Fruit fly (Drosophila melanogaster) whole organism, embryonic: ENCODE measurements around the gene CG6216.

Experiments
- Ada2b ChIP-seq: fragments of 200-800 bp; sonication (Bioruptor generic); IDR thresholded peaks from 2 replicates; pipeline ENCODE4 v1.3.6; 2022; ENCODE audit warnings: missing biosample characterization, missing genetic modification characterization
- Bgb ChIP-seq: fragments of 200-800 bp; sonication (Bioruptor generic); IDR thresholded peaks from 2 replicates; pipeline ENCODE4 v1.3.6; 2022; ENCODE audit warnings: missing biosample characterization, missing genetic modification characterization; ENCODE audit not compliant: partially characterized antibody
- CG10321 ChIP-seq: fragments of 200-800 bp; sonication (Bioruptor generic); IDR thresholded peaks from 2 replicates; pipeline ENCODE4 v1.3.6; 2022; ENCODE audit warnings: missing biosample characterization, missing genetic modification characterization
- CG11696 ChIP-seq: fragments of 200-800 bp; sonication (Bioruptor generic); IDR thresholded peaks from 2 replicates; pipeline ENCODE4 v1.3.6; 2022; ENCODE audit warnings: missing biosample characterization, missing genetic modification characterization
- CG12659 ChIP-seq: fragments of 200-800 bp; sonication (Bioruptor generic); optimal IDR thresholded peaks from 3 replicates; lab custom pipeline; 2017; ENCODE audit warnings: mild to moderate bottlenecking, missing biosample characterization, missing genetic modification reagents, missing genetic modification characterization
- CG13123 ChIP-seq: fragments of 200-800 bp; sonication (Bioruptor generic); optimal IDR thresholded peaks from 2 replicates; lab custom pipeline; 2016; ENCODE audit warnings: missing biosample characterization, missing genetic modification characterization
- CG14050 ChIP-seq: fragments of 200-800 bp; sonication (Bioruptor generic); IDR thresholded peaks from 3 replicates; pipeline ENCODE4 v1.3.6; 2022; ENCODE audit warnings: missing biosample characterization, missing genetic modification characterization
- CG16779 ChIP-seq: fragments of 200-800 bp; sonication (Bioruptor generic); IDR thresholded peaks from 2 replicates; pipeline ENCODE4 v1.3.6; 2022; ENCODE audit warnings: missing biosample characterization, missing genetic modification characterization
- CG18619 ChIP-seq: fragments of 200-800 bp; sonication (Bioruptor generic); optimal IDR thresholded peaks from 3 replicates; lab custom pipeline; 2017; ENCODE audit warnings: missing biosample characterization, mild to moderate bottlenecking, missing genetic modification characterization
- CG2116 ChIP-seq: fragments of 200-800 bp; sonication (Bioruptor generic); optimal IDR thresholded peaks from 3 replicates; lab custom pipeline; 2018; ENCODE audit warnings: missing biosample characterization, mild to moderate bottlenecking, missing genetic modification characterization
- CG2678 ChIP-seq: fragments of 200-800 bp; sonication (Bioruptor generic); optimal IDR thresholded peaks from 3 replicates; lab custom pipeline; 2019; ENCODE audit warnings: missing biosample characterization, mild to moderate bottlenecking, missing genetic modification characterization, moderate library complexity
- CG3838 ChIP-seq: fragments of 200-800 bp; sonication (Bioruptor generic); optimal IDR thresholded peaks from 3 replicates; lab custom pipeline; 2016; ENCODE audit warnings: missing biosample characterization, missing genetic modification characterization
- CG42726 ChIP-seq: fragments of 200-800 bp; sonication (Bioruptor generic); IDR thresholded peaks from 2 replicates; pipeline ENCODE4 v1.3.6; 2022; ENCODE audit warnings: missing biosample characterization, missing genetic modification characterization; ENCODE audit not compliant: partially characterized antibody
- CG4328 ChIP-seq: fragments of 200-800 bp; sonication (Bioruptor generic); optimal IDR thresholded peaks from 3 replicates; lab custom pipeline; 2017; ENCODE audit warnings: missing biosample characterization, missing genetic modification reagents, missing genetic modification characterization
- CG4424 ChIP-seq: fragments of 200-800 bp; sonication (Bioruptor generic); optimal IDR thresholded peaks from 3 replicates; lab custom pipeline; 2016; ENCODE audit warnings: missing biosample characterization, missing genetic modification characterization
- CG5953 ChIP-seq: fragments of 200-800 bp; sonication (Bioruptor generic); IDR thresholded peaks from 2 replicates; pipeline ENCODE4 v1.3.6; 2022; ENCODE audit warnings: missing biosample characterization, missing genetic modification characterization
- CG6175 ChIP-seq: fragments of 200-800 bp; sonication (Bioruptor generic); IDR thresholded peaks from 3 replicates; pipeline ENCODE4 v1.3.6; 2022; ENCODE audit warnings: missing biosample characterization, missing genetic modification characterization
- CG7357 ChIP-seq: fragments of 200-800 bp; sonication (Bioruptor generic); IDR thresholded peaks from 3 replicates; pipeline ENCODE4 v1.3.6; 2022; ENCODE audit warnings: missing biosample characterization, missing genetic modification characterization
- Deaf1 ChIP-seq: fragments of 200-800 bp; optimal IDR thresholded peaks from 3 replicates; lab custom pipeline; 2019; ENCODE audit warnings: missing biosample characterization, mild to moderate bottlenecking, missing genetic modification characterization, moderate library complexity
- Hey ChIP-seq: fragments of 200-800 bp; sonication (Bioruptor generic); optimal IDR thresholded peaks from 3 replicates; lab custom pipeline; 2018; ENCODE audit warnings: missing biosample characterization, mild to moderate bottlenecking, missing genetic modification characterization
- Hr78 ChIP-seq, 2 experiments: fragments of 200-800 bp in 1 of 2; fragments of >200 bp in 1 of 2; sonication (Bioruptor generic) in 1 of 2; optimal IDR thresholded peaks; 2 replicates each; lab custom pipeline; 2017 to 2019; ENCODE audit warnings: missing biosample characterization in 2 of 2, missing genetic modification characterization in 2 of 2, mild to moderate bottlenecking in 1 of 2, moderate library complexity in 1 of 2
- MESR4 ChIP-seq: fragments of 200-800 bp; sonication (Bioruptor generic); optimal IDR thresholded peaks from 2 replicates; lab custom pipeline; 2018; ENCODE audit warnings: missing biosample characterization, mild to moderate bottlenecking, missing genetic modification characterization, moderate library complexity
- Med ChIP-seq: fragments of 200-800 bp; sonication (Bioruptor generic); peaks from one replicate; lab custom pipeline; 2016; ENCODE audit warnings: missing biosample characterization, missing genetic modification characterization, mild to moderate bottlenecking, inconsistent platforms, moderate library complexity
- Nf-YC ChIP-seq: fragments of 200-800 bp; optimal IDR thresholded peaks from 3 replicates; lab custom pipeline; 2019; ENCODE audit warnings: missing biosample characterization, mild to moderate bottlenecking, missing genetic modification characterization, moderate library complexity
- Opbp ChIP-seq: fragments of 200-800 bp; sonication (Bioruptor generic); IDR thresholded peaks from 3 replicates; pipeline ENCODE4 v1.3.6; 2022; ENCODE audit warnings: missing biosample characterization, missing genetic modification characterization; ENCODE audit not compliant: partially characterized antibody
- PHDP ChIP-seq: fragments of 200-800 bp; sonication (Bioruptor generic); optimal IDR thresholded peaks from 3 replicates; lab custom pipeline; 2018; ENCODE audit warnings: missing biosample characterization, mild to moderate bottlenecking, missing genetic modification characterization, moderate library complexity
- Scr ChIP-seq: fragments of 200-800 bp; sonication (Bioruptor generic); IDR thresholded peaks from 2 replicates; pipeline ENCODE4 v1.3.6; 2022; ENCODE audit warnings: missing biosample characterization, missing genetic modification characterization; ENCODE audit not compliant: partially characterized antibody
- Spps ChIP-seq: fragments of 200-800 bp; sonication (Bioruptor generic); optimal IDR thresholded peaks from 2 replicates; lab custom pipeline; 2018; ENCODE audit warnings: missing biosample characterization, mild to moderate bottlenecking, missing genetic modification characterization
- TFAM ChIP-seq: fragments of 200-800 bp; sonication (Bioruptor generic); optimal IDR thresholded peaks from 2 replicates; lab custom pipeline; 2017; ENCODE audit warnings: missing biosample characterization, missing genetic modification characterization, inconsistent platforms
- YL-1 ChIP-seq: fragments of 200-800 bp; sonication (Bioruptor generic); optimal IDR thresholded peaks from 3 replicates; lab custom pipeline; 2017; ENCODE audit warnings: missing biosample characterization, mild to moderate bottlenecking, missing genetic modification characterization
- amos ChIP-seq: fragments of 200-800 bp; sonication (Bioruptor generic); IDR thresholded peaks from 2 replicates; pipeline ENCODE4 v1.3.6; 2022; ENCODE audit warnings: missing biosample characterization, missing genetic modification characterization; ENCODE audit not compliant: partially characterized antibody
- aop ChIP-seq: fragments of 200-800 bp; sonication (Bioruptor generic); IDR thresholded peaks from 2 replicates; pipeline ENCODE4 v1.3.6; 2022; ENCODE audit warnings: missing biosample characterization, missing genetic modification characterization
- btn ChIP-seq: fragments of 200-800 bp; sonication (Bioruptor generic); optimal IDR thresholded peaks from 2 replicates; lab custom pipeline; 2016; ENCODE audit warnings: missing biosample characterization, missing genetic modification characterization
- crol ChIP-seq: fragments of 200-800 bp; sonication (Bioruptor generic); IDR thresholded peaks from 2 replicates; pipeline ENCODE4 v1.3.6; 2022; ENCODE audit warnings: missing biosample characterization, missing genetic modification characterization
- dysf ChIP-seq: fragments of 200-800 bp; sonication (Bioruptor generic); IDR thresholded peaks from 3 replicates; pipeline ENCODE4 v1.3.6; 2022; ENCODE audit warnings: missing biosample characterization, missing genetic modification characterization
- emc ChIP-seq: fragments of 200-800 bp; sonication (Bioruptor generic); optimal IDR thresholded peaks from 2 replicates; lab custom pipeline; 2016; ENCODE audit warnings: missing biosample characterization, missing genetic modification characterization
- exex ChIP-seq: fragments of 200-800 bp; sonication (Bioruptor generic); optimal IDR thresholded peaks from 4 replicates; lab custom pipeline; 2018; ENCODE audit warnings: missing biosample characterization, mild to moderate bottlenecking, missing genetic modification characterization, moderate library complexity
- ftz-f1 ChIP-seq: fragments of 200-800 bp; sonication (Bioruptor generic); optimal IDR thresholded peaks from 2 replicates; lab custom pipeline; 2016; ENCODE audit warnings: missing biosample characterization, missing genetic modification characterization
- inv ChIP-seq: fragments of 200-800 bp; sonication (Bioruptor generic); IDR thresholded peaks from 2 replicates; pipeline ENCODE4 v1.3.6; 2022; ENCODE audit warnings: missing biosample characterization, missing genetic modification characterization; ENCODE audit not compliant: partially characterized antibody
- kay ChIP-seq: fragments of 200-800 bp; sonication (Bioruptor generic); optimal IDR thresholded peaks from 2 replicates; lab custom pipeline; 2016; ENCODE audit warnings: missing biosample characterization, missing genetic modification characterization
- lov ChIP-seq, 2 experiments: fragments of 200-800 bp in 1 of 2; fragments of >200 bp in 1 of 2; sonication (Bioruptor generic) in 1 of 2; IDR thresholded peaks in 1 of 2; optimal IDR thresholded peaks in 1 of 2; 2 replicates in 1 of 2; 3 replicates in 1 of 2; pipeline versions ENCODE4 v1.3.6 to Lab custom; 2017 to 2022; ENCODE audit warnings: missing biosample characterization in 1 of 2, missing genetic modification characterization in 1 of 2
- otp ChIP-seq: fragments of 200-800 bp; sonication (Bioruptor generic); IDR thresholded peaks from 3 replicates; pipeline ENCODE4, ENCODE4 v1.3.6; 2022; ENCODE audit warnings: missing biosample characterization, missing genetic modification characterization
- slbo ChIP-seq: fragments of 200-800 bp; sonication (Bioruptor generic); IDR thresholded peaks from 2 replicates; pipeline ENCODE4 v1.3.6; 2022; ENCODE audit warnings: missing biosample characterization, missing genetic modification characterization
- sqz ChIP-seq: fragments of 200-800 bp; sonication (Bioruptor generic); optimal IDR thresholded peaks from 3 replicates; lab custom pipeline; 2018; ENCODE audit warnings: missing biosample characterization, mild to moderate bottlenecking, missing genetic modification characterization
- unpg ChIP-seq: fragments of 200-800 bp; sonication (Bioruptor generic); optimal IDR thresholded peaks from 3 replicates; lab custom pipeline; 2018; ENCODE audit warnings: missing biosample characterization, mild to moderate bottlenecking, missing genetic modification characterization, moderate library complexity
- vnd ChIP-seq: fragments of 200-800 bp; sonication (Bioruptor generic); IDR thresholded peaks from 3 replicates; pipeline ENCODE4 v1.3.6; 2022; ENCODE audit warnings: missing biosample characterization, missing genetic modification characterization; ENCODE audit not compliant: partially characterized antibody
- vvl ChIP-seq: fragments of 200-800 bp; sonication (Bioruptor generic); IDR thresholded peaks from 2 replicates; pipeline ENCODE4 v1.3.6; 2022; ENCODE audit warnings: missing biosample characterization, missing genetic modification characterization

The CG6216 gene

DNA sequence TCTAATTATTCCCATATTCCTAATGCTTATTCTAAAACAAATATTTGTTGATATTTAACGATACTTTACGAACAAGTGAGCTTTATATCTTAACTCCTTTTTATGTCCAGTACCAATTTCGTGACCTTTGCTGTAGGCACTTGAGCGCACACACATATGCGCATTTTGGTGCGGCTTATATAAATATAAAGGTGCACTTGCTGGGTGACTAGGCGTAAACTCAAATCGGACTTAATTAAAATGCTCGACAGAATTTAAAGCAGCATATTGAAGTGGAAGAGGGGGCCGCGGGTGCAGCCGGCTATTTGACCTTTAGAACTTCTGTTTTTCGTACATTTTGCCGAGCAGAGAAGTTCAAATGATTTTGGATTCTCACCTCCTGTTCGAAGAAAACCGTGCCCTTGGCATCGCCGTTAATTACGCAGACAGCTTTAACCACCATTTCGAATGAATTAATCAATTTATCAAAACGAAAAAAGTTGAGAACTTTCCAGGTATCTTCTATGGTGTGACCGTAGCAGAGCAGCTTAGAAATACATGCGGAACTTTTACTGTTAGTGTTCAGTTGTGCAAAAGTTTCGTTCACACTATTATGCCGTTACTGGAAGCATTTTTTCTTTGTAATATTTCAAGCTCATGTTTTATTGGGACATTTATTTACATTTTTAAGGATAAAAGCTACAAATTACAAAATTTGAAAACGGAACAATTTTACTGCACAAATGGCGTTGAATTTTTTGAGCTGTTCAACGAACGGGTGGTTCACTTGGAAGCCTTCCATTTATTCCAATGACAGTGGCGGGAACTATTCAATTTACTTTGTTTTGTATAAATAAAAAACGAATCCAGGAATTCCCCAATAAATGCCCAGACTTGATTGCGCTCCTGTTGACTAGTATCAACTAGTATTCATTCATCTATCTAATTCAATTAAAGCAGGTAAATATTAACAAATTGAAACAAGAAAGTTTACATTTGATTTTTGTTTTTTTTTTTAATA, 37.1 kb downstream of the CG6216 start, which contains the start of gene Sod1 (continued):
- TF ChIP-seq Bgb (GFP tag; lab: Robert Waterston, UW) (peak; percentile 29; the same call in 1 of the 2 replicates), vvl (GFP tag; lab: Robert Waterston, UW) (0 out of 2 replicates have a peak, but pooled peaks have one; percentile 41), btn (no peak), PHDP (peak; percentile 25), unpg (GFP tag; lab: Kevin White, UChicago) (no peak), CG4424 (GFP tag; lab: Kevin White, UChicago) (no peak), CG18619 (GFP tag; lab: Kevin White, UChicago) (no peak), CG11696 (GFP tag; lab: Robert Waterston, UW) (peak; percentile 86), kay (no peak), TFAM (GFP tag; lab: Kevin White, UChicago) (no peak), Spps (no peak), CG2116 (GFP tag; lab: Kevin White, UChicago) (peak; percentile 16), exex (tag; lab: Kevin White, UChicago) (peak; percentile 30), vnd (0 out of 3 replicates have a peak, but pooled peaks have one; percentile 12), Ada2b (GFP tag; lab: Robert Waterston, UW) (no peak), Hey (no peak), CG3838 (GFP tag; lab: Kevin White, UChicago) (no peak), CG7357 (GFP tag; lab: Robert Waterston, UW) (peak; percentile 71), YL-1 (GFP tag; lab: Kevin White, UChicago) (peak; percentile 73), MESR4 (peak; percentile 75), emc (GFP tag; lab: Kevin White, UChicago) (no peak), CG4328 (no peak), CG14050 (GFP tag; lab: Robert Waterston, UW) (no peak), CG13123 (no peak), Hr78 (GFP tag; optimal IDR thresholded peaks at IDR 0.05; lab: Kevin White, UChicago) (peak in 1 of 2 experiments; percentile 97), amos (no peak), inv (GFP tag; lab: Robert Waterston, UW) (no peak), Scr (GFP tag; lab: Robert Waterston, UW) (0 out of 2 replicates have a peak, but pooled peaks have one; percentile 33), CG12659 (peak; percentile 34), sqz (GFP tag; lab: Kevin White, UChicago) (peak; percentile 22)

DNA sequence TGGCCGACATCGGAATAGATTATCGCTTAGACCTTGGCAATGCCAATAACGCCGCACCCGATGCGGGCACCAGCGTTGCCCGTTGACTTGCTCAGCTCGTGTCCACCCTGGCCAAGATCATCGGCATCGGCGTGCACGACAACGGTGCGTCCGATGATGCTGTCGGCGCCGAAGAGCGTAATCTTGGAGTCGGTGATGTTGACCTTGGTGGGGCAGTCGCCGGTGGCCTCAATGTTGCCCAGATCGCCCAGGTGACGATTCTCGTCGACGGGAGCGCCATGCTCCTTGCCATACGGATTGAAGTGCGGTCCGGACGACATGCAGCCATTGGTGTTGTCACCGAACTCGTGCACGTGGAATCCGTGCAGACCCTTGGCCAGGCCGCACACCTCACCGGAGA, 38.2 kb downstream of the CG6216 start:
- TF ChIP-seq ftz-f1 (peak; percentile 57), crol (GFP tag; lab: Robert Waterston, UW) (peak; percentile 38; the same call in 1 of the 2 replicates), CG4424 (GFP tag; lab: Kevin White, UChicago) (no peak), CG11696 (GFP tag; lab: Robert Waterston, UW) (0 out of 2 replicates have a peak, but pooled peaks have one; percentile 16), CG6175 (GFP tag; lab: Robert Waterston, UW) (0 out of 3 replicates have a peak, but pooled peaks have one; percentile 28), CG16779 (GFP tag; lab: Robert Waterston, UW) (0 out of 2 replicates have a peak, but pooled peaks have one; percentile 52), CG5953 (GFP tag; lab: Robert Waterston, UW) (no peak), Opbp (GFP tag; lab: Robert Waterston, UW) (0 out of 3 replicates have a peak, but pooled peaks have one; percentile 15), CG2678 (tag; lab: Kevin White, UChicago) (no peak), Nf-YC (tag; lab: Kevin White, UChicago) (no peak), Deaf1 (tag; lab: Kevin White, UChicago) (peak; percentile 8), aop (GFP tag; lab: Robert Waterston, UW) (0 out of 2 replicates have a peak, but pooled peaks have one; percentile 25), Med (peak; percentile 59), dysf (GFP tag; lab: Robert Waterston, UW) (0 out of 3 replicates have a peak, but pooled peaks have one; percentile 28), otp (GFP tag; lab: Robert Waterston, UW) (no peak), CG42726 (GFP tag; lab: Robert Waterston, UW) (0 out of 2 replicates have a peak, but pooled peaks have one; percentile 10), lov (optimal IDR thresholded peaks at IDR 0.05; lab: Kevin White, UChicago) (no peak), lov (GFP tag; IDR thresholded peaks at IDR 0.05; lab: Robert Waterston, UW) (0 out of 3 replicates have a peak, but pooled peaks have one; percentile 27), slbo (GFP tag; lab: Robert Waterston, UW) (no peak), CG10321 (GFP tag; lab: Robert Waterston, UW) (0 out of 2 replicates have a peak, but pooled peaks have one; percentile 43)
